Worm (Caenorhabditis elegans) whole organism, L3 larva: ENCODE data around the gene stc-1.
A peak's percentile ranks its signal among the peaks of the same experiment; 100 is the strongest.

Experiments used
- R02D3.7 ChIP-seq: fragments of 150-350 bp; optimal IDR thresholded peaks from 2 replicates; lab custom pipeline; 2014; ENCODE audit warnings: missing biosample characterization, missing genetic modification characterization
- ZK546.5 ChIP-seq: sonication (generic microtip); optimal IDR thresholded peaks from 2 replicates; lab custom pipeline; 2017; ENCODE audit warnings: missing biosample characterization, missing genetic modification characterization
- aly-2 ChIP-seq: fragments of 150-350 bp; optimal IDR thresholded peaks from 2 replicates; lab custom pipeline; 2014; ENCODE audit warnings: missing biosample characterization, missing genetic modification characterization
- ama-1 ChIP-seq: fragments of 150-350 bp; optimal IDR thresholded peaks from 2 replicates; lab custom pipeline; 2018
- ceh-16 ChIP-seq: sonication (generic microtip); optimal IDR thresholded peaks from 2 replicates; lab custom pipeline; 2017; ENCODE audit warnings: missing biosample characterization, missing genetic modification characterization
- ceh-28 ChIP-seq: fragments of 150-350 bp; optimal IDR thresholded peaks from 2 replicates; lab custom pipeline; 2014; ENCODE audit warnings: missing biosample characterization, missing genetic modification reagents, missing genetic modification characterization
- ceh-9 ChIP-seq: sonication (generic microtip); optimal IDR thresholded peaks from 2 replicates; lab custom pipeline; 2018; ENCODE audit warnings: missing biosample characterization, missing genetic modification characterization
- daf-12 ChIP-seq: fragments of 150-350 bp; optimal IDR thresholded peaks from 2 replicates; lab custom pipeline; 2014; ENCODE audit warnings: missing biosample characterization, missing genetic modification reagents, missing genetic modification characterization
- egl-5 ChIP-seq: fragments of 150-350 bp; optimal IDR thresholded peaks from 2 replicates; lab custom pipeline; 2017; ENCODE audit warnings: missing biosample characterization, missing genetic modification reagents, missing genetic modification characterization, inconsistent platforms
- elt-2 ChIP-seq: sonication (generic microtip); optimal IDR thresholded peaks from 2 replicates; lab custom pipeline; 2016; ENCODE audit warnings: missing genetic modification reagents, mild to moderate bottlenecking, missing genetic modification characterization, missing compliant biosample characterization
- elt-3 ChIP-seq, 3 experiments: fragments of 150-350 bp in 1 of 3; sonication (generic microtip) in 2 of 3; optimal IDR thresholded peaks; 2 replicates in 2 of 3; 4 replicates in 1 of 3; lab custom pipeline; 2014 to 2017; ENCODE audit warnings: missing biosample characterization in 3 of 3, missing genetic modification characterization in 3 of 3
- eor-1 ChIP-seq, 2 experiments: fragments of 150-350 bp; optimal IDR thresholded peaks; 2 replicates each; lab custom pipeline; 2014 to 2018; ENCODE audit warnings: missing biosample characterization in 2 of 2, missing genetic modification characterization in 2 of 2
- fkh-2 ChIP-seq: fragments of 150-350 bp; optimal IDR thresholded peaks from 2 replicates; lab custom pipeline; 2014; ENCODE audit warnings: missing biosample characterization, missing genetic modification reagents, missing genetic modification characterization
- fos-1 ChIP-seq: fragments of 150-350 bp; optimal IDR thresholded peaks from 2 replicates; lab custom pipeline; 2014; ENCODE audit warnings: missing biosample characterization, missing genetic modification characterization
- hmg-11 ChIP-seq: sonication (generic microtip); optimal IDR thresholded peaks from 2 replicates; lab custom pipeline; 2016; ENCODE audit warnings: missing genetic modification characterization, missing compliant biosample characterization
- jun-1 ChIP-seq: fragments of 150-350 bp; optimal IDR thresholded peaks from 2 replicates; lab custom pipeline; 2014; ENCODE audit warnings: missing biosample characterization, missing genetic modification reagents, missing genetic modification characterization
- lin-15B ChIP-seq: fragments of 150-350 bp; optimal IDR thresholded peaks from 2 replicates; lab custom pipeline; 2014; ENCODE audit warnings: missing biosample characterization, missing genetic modification characterization
- lin-39 ChIP-seq: fragments of 150-350 bp; optimal IDR thresholded peaks from 2 replicates; lab custom pipeline; 2018; ENCODE audit warnings: missing biosample characterization, missing genetic modification reagents, missing genetic modification characterization
- lsy-12 ChIP-seq: sonication (generic microtip); optimal IDR thresholded peaks from 2 replicates; lab custom pipeline; 2016; ENCODE audit warnings: mild to moderate bottlenecking, missing genetic modification characterization, missing compliant biosample characterization
- mdl-1 ChIP-seq: fragments of 150-350 bp; optimal IDR thresholded peaks from 2 replicates; lab custom pipeline; 2014; ENCODE audit warnings: missing biosample characterization, missing genetic modification characterization
- mml-1 ChIP-seq: fragments of 150-350 bp; sonication (generic microtip); optimal IDR thresholded peaks from 3 replicates; lab custom pipeline; 2014; ENCODE audit warnings: missing biosample characterization, missing genetic modification characterization
- nfya-1 ChIP-seq: sonication (generic microtip); optimal IDR thresholded peaks from 2 replicates; lab custom pipeline; 2017; ENCODE audit warnings: missing genetic modification characterization, mild to moderate bottlenecking, missing compliant biosample characterization, antibody characterized with exemption, moderate library complexity; ENCODE audit not compliant: insufficient read depth
- nhr-11 ChIP-seq: fragments of 150-350 bp; optimal IDR thresholded peaks from 2 replicates; lab custom pipeline; 2014; ENCODE audit warnings: missing biosample characterization, missing genetic modification characterization
- nhr-12 ChIP-seq: fragments of 150-350 bp; optimal IDR thresholded peaks from 2 replicates; lab custom pipeline; 2014; ENCODE audit warnings: missing biosample characterization, missing genetic modification characterization
- nhr-23 ChIP-seq: fragments of 150-350 bp; optimal IDR thresholded peaks from 2 replicates; lab custom pipeline; 2014; ENCODE audit warnings: missing biosample characterization, missing genetic modification reagents, missing genetic modification characterization
- nhr-237 ChIP-seq: fragments of 150-350 bp; optimal IDR thresholded peaks from 2 replicates; lab custom pipeline; 2014; ENCODE audit warnings: missing biosample characterization, missing genetic modification characterization
- nhr-25 ChIP-seq: sonication (generic microtip); optimal IDR thresholded peaks from 2 replicates; lab custom pipeline; 2017; ENCODE audit warnings: missing biosample characterization, missing genetic modification characterization
- nhr-43 ChIP-seq: sonication (generic microtip); optimal IDR thresholded peaks from 2 replicates; lab custom pipeline; 2016; ENCODE audit warnings: mild to moderate bottlenecking, missing genetic modification characterization, missing compliant biosample characterization; ENCODE audit not compliant: poor library complexity, severe bottlenecking
- nhr-67 ChIP-seq: fragments of 150-350 bp; optimal IDR thresholded peaks from 2 replicates; lab custom pipeline; 2014; ENCODE audit warnings: missing biosample characterization, missing genetic modification characterization
- nhr-76 ChIP-seq: fragments of 150-350 bp; sonication (generic microtip); optimal IDR thresholded peaks from 5 replicates; lab custom pipeline; 2014; ENCODE audit warnings: missing biosample characterization, missing genetic modification characterization
- nhr-77 ChIP-seq: fragments of 150-350 bp; optimal IDR thresholded peaks from 2 replicates; lab custom pipeline; 2014; ENCODE audit warnings: missing biosample characterization, missing genetic modification characterization
- pha-4 ChIP-seq: fragments of 150-350 bp; optimal IDR thresholded peaks from 2 replicates; lab custom pipeline; 2014; ENCODE audit warnings: missing biosample characterization, missing genetic modification reagents, missing genetic modification characterization
- pqm-1 ChIP-seq: fragments of 150-350 bp; optimal IDR thresholded peaks from 2 replicates; lab custom pipeline; 2017; ENCODE audit warnings: missing biosample characterization, missing genetic modification characterization, inconsistent platforms
- skn-1 ChIP-seq: fragments of 150-350 bp; optimal IDR thresholded peaks from 2 replicates; lab custom pipeline; 2014; ENCODE audit warnings: missing biosample characterization, missing genetic modification characterization
- snpc-4 ChIP-seq: fragments of 150-350 bp; optimal IDR thresholded peaks from 2 replicates; lab custom pipeline; 2014; ENCODE audit warnings: missing biosample characterization, missing genetic modification characterization
- tbx-2 ChIP-seq: sonication (generic microtip); optimal IDR thresholded peaks from 2 replicates; lab custom pipeline; 2016; ENCODE audit warnings: mild to moderate bottlenecking, missing genetic modification characterization, missing compliant biosample characterization
- unc-62 ChIP-seq: fragments of 150-350 bp; sonication (generic microtip); optimal IDR thresholded peaks from 4 replicates; lab custom pipeline; 2014; ENCODE audit warnings: missing biosample characterization, missing genetic modification reagents, missing genetic modification characterization
- ztf-11 ChIP-seq: fragments of 150-350 bp; optimal IDR thresholded peaks from 2 replicates; lab custom pipeline; 2014; ENCODE audit warnings: missing biosample characterization, missing genetic modification characterization
- ztf-4 ChIP-seq: fragments of 150-350 bp; optimal IDR thresholded peaks from 2 replicates; lab custom pipeline; 2014; ENCODE audit warnings: missing biosample characterization, missing genetic modification characterization

The stc-1 gene

ce11 chrII:8566039-8566438 is at the start of gene stc-1:
Gene stc-1, minus strand, starts transcription at chrII:8566139.
- no peak for TF ChIP-seq ceh-16 (tag; lab: Kevin White, UChicago)
- no peak for TF ChIP-seq nhr-237 (tag; lab: Kevin White, UChicago)
- TF ChIP-seq lsy-12 (tag; lab: Kevin White, UChicago): no peak
- peak; percentile 55 for TF ChIP-seq nfya-1
- TF ChIP-seq ama-1: no peak
- no peak for TF ChIP-seq R02D3.7 (tag; lab: Kevin White, UChicago)
- TF ChIP-seq ztf-4 (tag; lab: Kevin White, UChicago): no peak
- no peak for TF ChIP-seq aly-2 (tag; lab: Kevin White, UChicago)
- TF ChIP-seq nhr-23: no peak
- TF ChIP-seq ceh-28 (tag; lab: Kevin White, UChicago): peak; percentile 1
- TF ChIP-seq mdl-1 (tag; lab: Kevin White, UChicago): no peak
- TF ChIP-seq pha-4: peak; percentile 52
- TF ChIP-seq snpc-4: no peak
- TF ChIP-seq nhr-67 (tag; lab: Kevin White, UChicago): no peak
- peak; percentile 25 for TF ChIP-seq elt-2 (tag; lab: Kevin White, UChicago)
- TF ChIP-seq skn-1: no peak
- no peak for TF ChIP-seq fos-1 (tag; lab: Kevin White, UChicago)
- TF ChIP-seq lin-15B (tag; lab: Kevin White, UChicago): peak; percentile 51
- TF ChIP-seq pqm-1 (tag; lab: Kevin White, UChicago): peak; percentile 45
- no peak for TF ChIP-seq ZK546.5
- TF ChIP-seq eor-1 (tag; optimal IDR thresholded peaks at IDR 0.05; lab: Kevin White, UChicago): no peak
- TF ChIP-seq jun-1 (tag; lab: Kevin White, UChicago): no peak
- TF ChIP-seq hmg-11 (tag; lab: Kevin White, UChicago): no peak

ce11 chrII:8612470-8612869 is 46.5 kb upstream of the stc-1 start, which contains the start of gene T22C8.1:
Gene T22C8.1, plus strand, starts transcription at chrII:8612770.
- no peak for TF ChIP-seq snpc-4
- no peak for TF ChIP-seq pqm-1 (tag; lab: Kevin White, UChicago)
- TF ChIP-seq unc-62 (GFP tag; lab: Kevin White, UChicago): no peak
- TF ChIP-seq elt-3 (tag; optimal IDR thresholded peaks at IDR 0.05; lab: Kevin White, UChicago): no peak
- no peak for TF ChIP-seq daf-12
- TF ChIP-seq, all 47 proteins: peak for 0

- TF ChIP-seq nhr-76 (no peak), nhr-77 (no peak), eor-1 (tag; optimal IDR thresholded peaks at IDR 0.05; lab: Kevin White, UChicago) (no peak), ztf-11 (no peak), daf-12 (no peak), elt-3 (tag; optimal IDR thresholded peaks at IDR 0.05; lab: Kevin White, UChicago) (no peak), ZK546.5 (no peak), lin-39 (tag; lab: Kevin White, UChicago) (no peak), tbx-2 (tag; lab: Kevin White, UChicago) (no peak), ceh-16 (tag; lab: Kevin White, UChicago) (no peak), nhr-25 (tag; lab: Kevin White, UChicago) (no peak), fkh-2 (no peak)
These were observed 45.4 kb upstream of the stc-1 start for ce11 chrII:8611330-8611729.

- no peak for TF ChIP-seq nhr-43
- TF ChIP-seq nhr-237 (tag; lab: Kevin White, UChicago): no peak
- TF ChIP-seq snpc-4: no peak
- no peak for TF ChIP-seq nhr-76
- no peak for TF ChIP-seq unc-62 (GFP tag; lab: Kevin White, UChicago)
- no peak for TF ChIP-seq nhr-25 (tag; lab: Kevin White, UChicago)
- TF ChIP-seq nhr-12 (tag; lab: Kevin White, UChicago): no peak
- no peak for TF ChIP-seq egl-5
- TF ChIP-seq ztf-11: no peak
- no peak for TF ChIP-seq fos-1 (tag; lab: Kevin White, UChicago)
- TF ChIP-seq elt-2 (tag; lab: Kevin White, UChicago): no peak
- no peak for TF ChIP-seq mml-1
- TF ChIP-seq hmg-11 (tag; lab: Kevin White, UChicago): no peak
- TF ChIP-seq mdl-1 (tag; lab: Kevin White, UChicago): no peak
- no peak for TF ChIP-seq eor-1 (tag; optimal IDR thresholded peaks at IDR 0.05; lab: Kevin White, UChicago)
- no peak for TF ChIP-seq nhr-11
- TF ChIP-seq ceh-9 (tag; lab: Kevin White, UChicago): no peak
- TF ChIP-seq daf-12: no peak
- no peak for TF ChIP-seq pha-4
- TF ChIP-seq nhr-23: no peak
These were observed 44.6 kb upstream of the stc-1 start for ce11 chrII:8610585-8610984.
